Worm (Caenorhabditis elegans): ENCODE data around the gene T06D4.2.

DNA sequence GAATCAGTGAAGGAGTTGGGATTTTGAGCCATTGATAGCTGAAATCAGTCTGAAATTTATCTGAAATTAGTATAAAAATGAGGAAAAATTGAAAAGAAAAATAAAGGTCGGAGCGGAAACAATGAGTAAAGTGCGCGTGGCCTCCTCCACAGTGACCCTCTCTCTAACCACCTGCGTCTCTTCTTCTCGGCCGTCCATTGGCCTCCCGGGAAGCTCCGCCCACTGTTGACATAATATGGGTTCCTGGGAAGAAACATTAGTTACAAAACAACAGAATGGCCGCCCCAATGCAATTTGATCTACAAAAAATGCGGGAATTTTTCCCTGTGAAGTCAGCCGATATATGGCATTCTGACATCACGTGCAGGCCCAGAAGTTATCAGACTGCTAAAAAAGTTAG, 15.6 kb downstream of the T06D4.2 start, which contains the start of gene Y49F6C.8:
- TF ChIP-seq pqm-1 (tag; optimal IDR thresholded peaks at IDR 0.05) (no peak), mdl-1 (tag; optimal IDR thresholded peaks at IDR 0.05) (no peak), nhr-25 (tag; optimal IDR thresholded peaks at IDR 0.05) (no peak), elt-2 (tag; optimal IDR thresholded peaks at IDR 0.05) (no peak), nhr-77 (tag; optimal IDR thresholded peaks at IDR 0.05) (no peak), ceh-82 (tag; optimal IDR thresholded peaks at IDR 0.05) (no peak), nhr-237 (tag; optimal IDR thresholded peaks at IDR 0.05) (no peak), lin-39 (tag; optimal IDR thresholded peaks at IDR 0.05) (no peak), lsy-12 (tag; optimal IDR thresholded peaks at IDR 0.05) (no peak), egl-27 (tag; optimal IDR thresholded peaks at IDR 0.05) (no peak)

All from whole organism, L3 larva.